Fruit fly (Drosophila melanogaster) whole organism, embryonic: ENCODE measurements around the gene CG13008.

Experiments used
- Blimp-1 ChIP-seq: fragments of 200-800 bp; sonication (Bioruptor generic); optimal IDR thresholded peaks from 3 replicates; lab custom pipeline; 2018; ENCODE audit warnings: missing biosample characterization, missing genetic modification characterization, mild to moderate bottlenecking, moderate library complexity, missing genetic modification reagents
- CG12219 ChIP-seq: fragments of 200-800 bp; sonication (Bioruptor generic); optimal IDR thresholded peaks from 3 replicates; lab custom pipeline; 2018; ENCODE audit warnings: missing biosample characterization, mild to moderate bottlenecking, missing genetic modification characterization
- CG12769 ChIP-seq: fragments of 200-800 bp; sonication (Bioruptor generic); optimal IDR thresholded peaks from 2 replicates; lab custom pipeline; 2019; ENCODE audit warnings: missing biosample characterization, mild to moderate bottlenecking, missing genetic modification characterization, moderate library complexity
- CG14965 ChIP-seq: fragments of 200-800 bp; sonication (Bioruptor generic); optimal IDR thresholded peaks from 2 replicates; lab custom pipeline; 2016; ENCODE audit warnings: missing biosample characterization, missing genetic modification characterization, borderline replicate concordance
- E2f1 ChIP-seq: fragments of 200-800 bp; sonication (Bioruptor generic); IDR thresholded peaks from 2 replicates; pipeline ENCODE4 v1.3.6; 2022; ENCODE audit warnings: missing biosample characterization, missing genetic modification characterization
- HHEX ChIP-seq: fragments of 200-800 bp; sonication (Bioruptor generic); optimal IDR thresholded peaks from 3 replicates; lab custom pipeline; 2017; ENCODE audit warnings: missing biosample characterization, mild to moderate bottlenecking, missing genetic modification characterization, missing genetic modification reagents
- Hr3 ChIP-seq: fragments of 200-800 bp; sonication (Bioruptor generic); optimal IDR thresholded peaks from 3 replicates; lab custom pipeline; 2016; ENCODE audit warnings: missing biosample characterization, missing genetic modification characterization
- cad ChIP-seq: fragments of >200 bp; optimal IDR thresholded peaks from 2 replicates; lab custom pipeline; 2017; ENCODE audit warnings: missing biosample characterization, missing genetic modification characterization
- fru ChIP-seq: fragments of >200 bp; optimal IDR thresholded peaks from 2 replicates; lab custom pipeline; 2017
- nmo ChIP-seq: fragments of 200-800 bp; sonication (Bioruptor generic); optimal IDR thresholded peaks from 2 replicates; lab custom pipeline; 2018; ENCODE audit warnings: missing biosample characterization, mild to moderate bottlenecking, missing genetic modification characterization, moderate library complexity
- peb ChIP-seq: fragments of 200-800 bp; sonication (Bioruptor generic); IDR thresholded peaks from 2 replicates; pipeline ENCODE4 v1.3.6; 2022; ENCODE audit warnings: missing biosample characterization, missing genetic modification characterization

DNA sequence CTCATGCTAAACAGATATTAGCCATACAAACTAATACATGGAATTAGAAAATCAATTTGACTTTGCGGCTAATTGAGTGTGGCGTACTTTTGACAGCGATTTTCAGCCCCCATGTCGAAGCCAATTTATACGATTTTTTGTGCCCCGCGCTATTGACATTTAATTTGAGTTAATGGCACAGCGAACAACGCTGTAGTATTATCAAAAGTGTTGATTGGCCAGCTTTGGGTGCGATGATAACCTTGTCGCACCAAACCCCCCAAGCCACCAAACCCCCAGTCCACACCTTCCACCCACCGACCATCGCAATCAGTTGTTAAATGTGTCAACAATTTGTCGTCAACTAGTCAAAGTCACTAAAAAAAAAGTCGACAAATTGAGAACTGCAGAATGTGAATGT lies 38.2 kb downstream of the CG13008 start:
- TF ChIP-seq HHEX (GFP tag; lab: Kevin White, UChicago) (no peak), nmo (GFP tag; lab: Kevin White, UChicago) (no peak), E2f1 (no peak), fru (lab: Kevin White, UChicago) (no peak), cad (no peak), CG12769 (no peak), Blimp-1 (GFP tag; lab: Kevin White, UChicago) (no peak), CG12219 (GFP tag; lab: Kevin White, UChicago) (no peak), peb (GFP tag; lab: Robert Waterston, UW) (no peak), CG14965 (GFP tag; lab: Kevin White, UChicago) (no peak), Hr3 (no peak)
